Fruit fly (Drosophila melanogaster) whole organism, prepupa: ENCODE data around the gene CG34301.

ENCODE experiments used
- CG15336 ChIP-seq: fragments of 200-800 bp; sonication (Bioruptor generic); IDR thresholded peaks from 2 replicates; pipeline ENCODE4 v1.3.6; 2022; ENCODE audit warnings: missing biosample characterization, missing genetic modification characterization
- CG4318 ChIP-seq: fragments of 200-800 bp; sonication (Bioruptor generic); optimal IDR thresholded peaks from 3 replicates; lab custom pipeline; 2017; ENCODE audit warnings: missing biosample characterization, mild to moderate bottlenecking, missing genetic modification characterization
- Ets21C ChIP-seq: fragments of 200-800 bp; sonication (Bioruptor generic); optimal IDR thresholded peaks from 3 replicates; lab custom pipeline; 2016; ENCODE audit warnings: missing biosample characterization, missing genetic modification characterization
- Ets96B ChIP-seq: fragments of 200-800 bp; optimal IDR thresholded peaks from 2 replicates; lab custom pipeline; 2019; ENCODE audit warnings: missing biosample characterization, mild to moderate bottlenecking, missing genetic modification characterization, moderate library complexity
- dac ChIP-seq: fragments of 200-800 bp; sonication (Bioruptor generic); optimal IDR thresholded peaks from 2 replicates; lab custom pipeline; 2017; ENCODE audit warnings: missing biosample characterization, mild to moderate bottlenecking, missing genetic modification characterization
- salr ChIP-seq, 2 experiments: fragments of 200-800 bp; sonication (Bioruptor generic); optimal IDR thresholded peaks; 3 replicates each; lab custom pipeline; 2016 to 2018; ENCODE audit warnings: missing biosample characterization in 2 of 2, missing genetic modification characterization in 2 of 2, mild to moderate bottlenecking in 1 of 2
- svp ChIP-seq: fragments of 200-800 bp; sonication (Bioruptor generic); peaks from one replicate; lab custom pipeline; 2016; ENCODE audit warnings: missing biosample characterization, missing genetic modification characterization
- topi ChIP-seq: fragments of 200-800 bp; sonication (Bioruptor generic); optimal IDR thresholded peaks from 3 replicates; lab custom pipeline; 2016; ENCODE audit warnings: missing biosample characterization, missing genetic modification characterization

DNA sequence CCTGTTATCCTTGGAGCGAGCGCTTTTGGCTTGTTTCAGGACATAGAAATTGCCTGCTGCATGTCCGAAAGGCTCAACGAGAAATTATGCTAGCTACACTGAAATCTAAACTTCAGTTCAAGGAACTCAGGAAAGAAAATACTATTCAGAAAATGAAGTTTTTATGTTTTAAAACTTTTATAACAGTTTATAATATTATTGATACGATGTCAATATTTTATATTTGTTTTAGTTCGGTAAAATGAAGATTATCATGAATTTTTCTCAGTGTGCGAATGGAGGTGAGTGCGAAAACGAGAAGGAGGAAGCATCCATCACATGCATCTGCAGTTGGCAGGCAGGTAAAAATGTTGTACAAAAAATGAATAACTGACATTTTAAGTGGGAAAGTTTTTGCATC is 26.9 kb upstream of the CG34301 start:
- peak; percentile 58 for TF ChIP-seq CG4318 (GFP tag; lab: Kevin White, UChicago)
- peak; percentile 61 for TF ChIP-seq dac (GFP tag; lab: Kevin White, UChicago)
- TF ChIP-seq salr (GFP tag; optimal IDR thresholded peaks at IDR 0.05; lab: Kevin White, UChicago): peak; percentile 36 to 73
- peak; percentile 93 for TF ChIP-seq svp
- TF ChIP-seq CG15336 (GFP tag; lab: Robert Waterston, UW): peak; percentile 88
- TF ChIP-seq Ets21C: peak; percentile 46
- peak; percentile 82 for TF ChIP-seq Ets96B
- peak; percentile 85 for TF ChIP-seq topi (GFP tag; lab: Kevin White, UChicago)
